Fruit fly (Drosophila melanogaster): ENCODE results near the gene Hsc70-4.
A peak's percentile ranks its signal among the peaks of the same experiment; 100 is the strongest.

Gene Hsc70-4

dm6 chr3R:15280619-15281334 lies 38.3 kb downstream of the Hsc70-4 start (continued):
- no peak for TF ChIP-seq chm (GFP tag; IDR thresholded peaks at IDR 0.05)
- TF ChIP-seq Hand (GFP tag; optimal IDR thresholded peaks at IDR 0.05), result no peak
- no peak for TF ChIP-seq Gsc (GFP tag; IDR thresholded peaks at IDR 0.05)
- no peak for TF ChIP-seq CTCF (GFP tag; optimal IDR thresholded peaks at IDR 0.05)
- TF ChIP-seq peb (GFP tag; IDR thresholded peaks at IDR 0.05), result no peak
- TF ChIP-seq unc-4 (GFP tag; IDR thresholded peaks at IDR 0.05; ENCODE audit: partially characterized antibody), result no peak
- peak; percentile 64 for TF ChIP-seq cg (GFP tag; optimal IDR thresholded peaks at IDR 0.05)
- peak; percentile 39 for TF ChIP-seq Lhr (GFP tag; optimal IDR thresholded peaks at IDR 0.05)
- TF ChIP-seq CG9727 (GFP tag; optimal IDR thresholded peaks at IDR 0.05), result peak; percentile 87
- no peak for TF ChIP-seq MBD-R2 (GFP tag; IDR thresholded peaks at IDR 0.05)
- TF ChIP-seq CG31388 (GFP tag; optimal IDR thresholded peaks at IDR 0.05), result no peak
- TF ChIP-seq Eip74EF (GFP tag; optimal IDR thresholded peaks at IDR 0.05), result peak in 1 of 2 experiments; percentile 67
- TF ChIP-seq abd-A (tag; optimal IDR thresholded peaks at IDR 0.05), result no peak
- no peak for TF ChIP-seq CG7963 (GFP tag; IDR thresholded peaks at IDR 0.05; ENCODE audit: partially characterized antibody)
- TF ChIP-seq CG5953 (GFP tag; IDR thresholded peaks at IDR 0.05), result no peak
- no peak for TF ChIP-seq CG6272 (GFP tag; IDR thresholded peaks at IDR 0.05)
- no peak for TF ChIP-seq Hmx (GFP tag; optimal IDR thresholded peaks at IDR 0.05)
- TF ChIP-seq ash1 (GFP tag; optimal IDR thresholded peaks at IDR 0.05), result no peak
- TF ChIP-seq Ssrp (tag; optimal IDR thresholded peaks at IDR 0.05), result peak; percentile 83
- no peak for TF ChIP-seq GATAe (GFP tag; conservative IDR thresholded peaks at IDR 0.05)
- peak in 1 of 2 experiments; percentile 77 for TF ChIP-seq Hr51 (GFP tag; optimal IDR thresholded peaks at IDR 0.05)
- TF ChIP-seq CG11093 (GFP tag; IDR thresholded peaks at IDR 0.05), result no peak
- peak; percentile 50 for TF ChIP-seq Hmr (GFP tag; optimal IDR thresholded peaks at IDR 0.05)
- TF ChIP-seq pum (GFP tag; optimal IDR thresholded peaks at IDR 0.05), result peak; percentile 20
- no peak for TF ChIP-seq HLH4C (GFP tag; IDR thresholded peaks at IDR 0.05; ENCODE audit: partially characterized antibody)
- peak; percentile 38; the same call in 1 of the 2 replicates for TF ChIP-seq E2f2 (GFP tag; IDR thresholded peaks at IDR 0.05)
- TF ChIP-seq CG18011 (GFP tag; optimal IDR thresholded peaks at IDR 0.05), result no peak
- TF ChIP-seq onecut (GFP tag; IDR thresholded peaks at IDR 0.05), result peak; percentile 11; the same call in 1 of the 2 replicates
- TF ChIP-seq CG14050 (GFP tag; IDR thresholded peaks at IDR 0.05), result no peak
- TF ChIP-seq slp2 (GFP tag; optimal IDR thresholded peaks at IDR 0.05), result peak; percentile 3
- TF ChIP-seq zf30C (GFP tag; optimal IDR thresholded peaks at IDR 0.05), result peak; percentile 61
- no peak for TF ChIP-seq CG11247 (GFP tag; IDR thresholded peaks at IDR 0.05)
- peak; percentile 15 to 36 for TF ChIP-seq Pdp1 (GFP tag; optimal IDR thresholded peaks at IDR 0.05)
- no peak for TF ChIP-seq Elba2 (GFP tag; optimal IDR thresholded peaks at IDR 0.05)
- no peak for TF ChIP-seq Antp (GFP tag; optimal IDR thresholded peaks at IDR 0.05)
- no peak for TF ChIP-seq cad (GFP tag; optimal IDR thresholded peaks at IDR 0.05)
- TF ChIP-seq grn (GFP tag; optimal IDR thresholded peaks at IDR 0.05), result no peak
- 0 out of 3 replicates have a peak, but pooled peaks have one; percentile 46 for TF ChIP-seq zfh1 (GFP tag; IDR thresholded peaks at IDR 0.05)
- TF ChIP-seq crp (GFP tag; optimal IDR thresholded peaks at IDR 0.05), result peak in 1 of 2 experiments; percentile 2
- TF ChIP-seq Meics (GFP tag; optimal IDR thresholded peaks at IDR 0.05), result peak; percentile 52
- peak; percentile 19; the same call in 1 of the 2 replicates for TF ChIP-seq Ada2b (GFP tag; IDR thresholded peaks at IDR 0.05)
- no peak for TF ChIP-seq sd (tag; optimal IDR thresholded peaks at IDR 0.05)
- no peak for TF ChIP-seq pita (GFP tag; optimal IDR thresholded peaks at IDR 0.05)
- peak; percentile 40 for TF ChIP-seq CG9817 (tag; optimal IDR thresholded peaks at IDR 0.05)
- peak; percentile 86 for TF ChIP-seq CG31441 (GFP tag; IDR thresholded peaks at IDR 0.05)
- TF ChIP-seq Chrac-16 (GFP tag; optimal IDR thresholded peaks at IDR 0.05), result peak; percentile 51
- peak; percentile 65 for TF ChIP-seq CG30431 (GFP tag; optimal IDR thresholded peaks at IDR 0.05)
- peak; percentile 65 for TF ChIP-seq Abd-B (GFP tag; optimal IDR thresholded peaks at IDR 0.05)
- no peak for TF ChIP-seq CG12744 (GFP tag; optimal IDR thresholded peaks at IDR 0.05)
